Worm (Caenorhabditis elegans) whole organism, L2 larva: Measurements from ENCODE around the gene C09B8.3.

Source experiments
- C34F6.9 ChIP-seq: fragments of 150-350 bp; optimal IDR thresholded peaks from 2 replicates; lab custom pipeline; 2014; ENCODE audit warnings: missing biosample characterization, missing genetic modification characterization
- F13H6.1 ChIP-seq: sonication (generic microtip); optimal IDR thresholded peaks from 2 replicates; lab custom pipeline; 2016; ENCODE audit warnings: missing genetic modification characterization, missing compliant biosample characterization
- R02D3.7 ChIP-seq: fragments of 150-350 bp; optimal IDR thresholded peaks from 2 replicates; lab custom pipeline; 2014; ENCODE audit warnings: missing biosample characterization, missing genetic modification characterization
- Y55F3AM.14 ChIP-seq: fragments of 200-800 bp; sonication (Bioruptor generic); optimal IDR thresholded peaks from 2 replicates; lab custom pipeline; 2018; ENCODE audit warnings: mild to moderate bottlenecking, missing genetic modification characterization, missing compliant biosample characterization
- alr-1 ChIP-seq: fragments of 150-350 bp; optimal IDR thresholded peaks from 2 replicates; lab custom pipeline; 2014; ENCODE audit warnings: missing biosample characterization, missing genetic modification characterization
- aly-2 ChIP-seq: fragments of 150-350 bp; optimal IDR thresholded peaks from 2 replicates; lab custom pipeline; 2014; ENCODE audit warnings: missing biosample characterization, missing genetic modification characterization
- ama-1 ChIP-seq: fragments of 150-350 bp; optimal IDR thresholded peaks from 2 replicates; lab custom pipeline; 2018; ENCODE audit warnings: inconsistent platforms
- blmp-1 ChIP-seq: sonication (generic microtip); optimal IDR thresholded peaks from 2 replicates; lab custom pipeline; 2017; ENCODE audit warnings: missing genetic modification characterization, mild to moderate bottlenecking, missing compliant biosample characterization, antibody characterized with exemption, moderate library complexity; ENCODE audit not compliant: insufficient read depth
- ceh-16 ChIP-seq: fragments of 150-350 bp; optimal IDR thresholded peaks from 2 replicates; lab custom pipeline; 2014; ENCODE audit warnings: missing biosample characterization, missing genetic modification characterization
- ceh-82 ChIP-seq: fragments of 150-350 bp; optimal IDR thresholded peaks from 2 replicates; lab custom pipeline; 2014; ENCODE audit warnings: missing biosample characterization, missing genetic modification characterization
- crh-2 ChIP-seq: sonication (generic microtip); optimal IDR thresholded peaks from 2 replicates; lab custom pipeline; 2017; ENCODE audit warnings: missing biosample characterization, missing genetic modification characterization
- dmd-4 ChIP-seq: sonication (generic microtip); optimal IDR thresholded peaks from 2 replicates; lab custom pipeline; 2017; ENCODE audit warnings: missing biosample characterization, missing genetic modification characterization
- egl-27 ChIP-seq: sonication (generic microtip); optimal IDR thresholded peaks from 3 replicates; lab custom pipeline; 2017; ENCODE audit warnings: missing biosample characterization, missing genetic modification reagents, missing genetic modification characterization
- elt-1 ChIP-seq: fragments of 150-350 bp; optimal IDR thresholded peaks from 2 replicates; lab custom pipeline; 2014; ENCODE audit warnings: missing biosample characterization, missing genetic modification characterization
- fos-1 ChIP-seq: fragments of 150-350 bp; optimal IDR thresholded peaks from 2 replicates; lab custom pipeline; 2014; ENCODE audit warnings: missing biosample characterization, missing genetic modification characterization
- gmeb-1 ChIP-seq: fragments of 150-350 bp; optimal IDR thresholded peaks from 2 replicates; lab custom pipeline; 2014; ENCODE audit warnings: missing biosample characterization, missing genetic modification characterization
- lin-11 ChIP-seq: fragments of 150-350 bp; sonication (generic microtip); optimal IDR thresholded peaks from 2 replicates; lab custom pipeline; 2014; ENCODE audit warnings: missing biosample characterization, missing genetic modification characterization, inconsistent platforms, mixed read lengths
- lin-13 ChIP-seq: fragments of 150-350 bp; optimal IDR thresholded peaks from 2 replicates; lab custom pipeline; 2014; ENCODE audit warnings: missing biosample characterization, missing genetic modification reagents, missing genetic modification characterization
- lin-39 ChIP-seq: fragments of 150-350 bp; optimal IDR thresholded peaks from 2 replicates; lab custom pipeline; 2014; ENCODE audit warnings: missing biosample characterization, missing genetic modification reagents, missing genetic modification characterization
- lsy-2 ChIP-seq, 2 experiments: fragments of 150-350 bp in 1 of 2; sonication (generic microtip) in 1 of 2; optimal IDR thresholded peaks; 2 replicates each; lab custom pipeline; 2014 to 2017; ENCODE audit warnings: missing biosample characterization in 2 of 2, missing genetic modification characterization in 2 of 2
- mab-5 ChIP-seq: fragments of 150-350 bp; optimal IDR thresholded peaks from 2 replicates; lab custom pipeline; 2014; ENCODE audit warnings: missing biosample characterization, missing genetic modification characterization
- mbf-1 ChIP-seq: sonication (generic microtip); optimal IDR thresholded peaks from 2 replicates; lab custom pipeline; 2017; ENCODE audit warnings: missing biosample characterization, missing genetic modification characterization
- mdl-1 ChIP-seq, 2 experiments: fragments of 150-350 bp in 1 of 2; sonication (generic microtip) in 1 of 2; optimal IDR thresholded peaks; 2 replicates each; lab custom pipeline; 2017; ENCODE audit warnings: missing biosample characterization in 2 of 2, missing genetic modification characterization in 2 of 2
- nhr-10 ChIP-seq: sonication (generic microtip); optimal IDR thresholded peaks from 2 replicates; lab custom pipeline; 2017; ENCODE audit warnings: missing biosample characterization, missing genetic modification characterization
- nhr-12 ChIP-seq: fragments of 150-350 bp; optimal IDR thresholded peaks from 2 replicates; lab custom pipeline; 2014; ENCODE audit warnings: missing biosample characterization, missing genetic modification characterization
- nhr-129 ChIP-seq: fragments of 150-350 bp; optimal IDR thresholded peaks from 2 replicates; lab custom pipeline; 2014; ENCODE audit warnings: missing biosample characterization, missing genetic modification characterization
- nhr-21 ChIP-seq: fragments of 150-350 bp; optimal IDR thresholded peaks from 2 replicates; lab custom pipeline; 2014; ENCODE audit warnings: missing biosample characterization, missing genetic modification characterization
- nhr-23 ChIP-seq: fragments of 150-350 bp; optimal IDR thresholded peaks from 2 replicates; lab custom pipeline; 2014; ENCODE audit warnings: missing biosample characterization, missing genetic modification reagents, missing genetic modification characterization
- nhr-237 ChIP-seq: fragments of 150-350 bp; optimal IDR thresholded peaks from 2 replicates; lab custom pipeline; 2014; ENCODE audit warnings: missing biosample characterization, missing genetic modification characterization
- nhr-25 ChIP-seq: fragments of 150-350 bp; sonication (generic microtip); optimal IDR thresholded peaks from 3 replicates; lab custom pipeline; 2014; ENCODE audit warnings: missing biosample characterization, missing genetic modification characterization
- nhr-6 ChIP-seq: fragments of 150-350 bp; optimal IDR thresholded peaks from 2 replicates; lab custom pipeline; 2014; ENCODE audit warnings: missing biosample characterization, missing genetic modification characterization
- peb-1 ChIP-seq: fragments of 150-350 bp; optimal IDR thresholded peaks from 2 replicates; lab custom pipeline; 2014; ENCODE audit warnings: missing biosample characterization, missing genetic modification characterization
- sem-4 ChIP-seq: fragments of 150-350 bp; optimal IDR thresholded peaks from 2 replicates; lab custom pipeline; 2014; ENCODE audit warnings: missing biosample characterization, missing genetic modification reagents, missing genetic modification characterization
- sma-3 ChIP-seq: sonication (generic microtip); optimal IDR thresholded peaks from 2 replicates; lab custom pipeline; 2016; ENCODE audit warnings: missing genetic modification reagents, missing genetic modification characterization, missing compliant biosample characterization
- sma-9 ChIP-seq, 2 experiments: fragments of 150-350 bp in 1 of 2; sonication (generic microtip) in 1 of 2; optimal IDR thresholded peaks; 2 replicates each; lab custom pipeline; 2014 to 2016; ENCODE audit warnings: missing genetic modification characterization in 2 of 2, mild to moderate bottlenecking in 1 of 2, missing biosample characterization in 1 of 2, missing compliant biosample characterization in 1 of 2, missing genetic modification reagents in 1 of 2, moderate library complexity in 1 of 2
- snpc-4 ChIP-seq: fragments of 150-350 bp; optimal IDR thresholded peaks from 2 replicates; lab custom pipeline; 2014; ENCODE audit warnings: missing biosample characterization, missing genetic modification characterization
- unc-39 ChIP-seq: fragments of 150-350 bp; optimal IDR thresholded peaks from 2 replicates; lab custom pipeline; 2014; ENCODE audit warnings: missing biosample characterization, missing genetic modification characterization
- unc-55 ChIP-seq: fragments of 150-350 bp; sonication (generic microtip); optimal IDR thresholded peaks from 3 replicates; lab custom pipeline; 2014; ENCODE audit warnings: missing biosample characterization, missing genetic modification reagents, missing genetic modification characterization
- unc-62 ChIP-seq: fragments of 150-350 bp; optimal IDR thresholded peaks from 2 replicates; lab custom pipeline; 2014; ENCODE audit warnings: missing biosample characterization, missing genetic modification reagents, missing genetic modification characterization
- zag-1 ChIP-seq: fragments of 150-350 bp; optimal IDR thresholded peaks from 2 replicates; lab custom pipeline; 2014; ENCODE audit warnings: missing biosample characterization, missing genetic modification characterization
- ztf-1 ChIP-seq: fragments of 200-800 bp; sonication (Bioruptor generic); conservative IDR thresholded peaks from 2 replicates; pipeline ENCODE4 v1.3.6; 2022; ENCODE audit warnings: missing genetic modification characterization, missing compliant biosample characterization
- ztf-11 ChIP-seq: sonication (generic microtip); optimal IDR thresholded peaks from 2 replicates; lab custom pipeline; 2017; ENCODE audit warnings: missing biosample characterization, missing genetic modification characterization
- ztf-4 ChIP-seq: fragments of 150-350 bp; optimal IDR thresholded peaks from 2 replicates; lab custom pipeline; 2014; ENCODE audit warnings: missing biosample characterization, missing genetic modification characterization

Gene C09B8.3

DNA sequence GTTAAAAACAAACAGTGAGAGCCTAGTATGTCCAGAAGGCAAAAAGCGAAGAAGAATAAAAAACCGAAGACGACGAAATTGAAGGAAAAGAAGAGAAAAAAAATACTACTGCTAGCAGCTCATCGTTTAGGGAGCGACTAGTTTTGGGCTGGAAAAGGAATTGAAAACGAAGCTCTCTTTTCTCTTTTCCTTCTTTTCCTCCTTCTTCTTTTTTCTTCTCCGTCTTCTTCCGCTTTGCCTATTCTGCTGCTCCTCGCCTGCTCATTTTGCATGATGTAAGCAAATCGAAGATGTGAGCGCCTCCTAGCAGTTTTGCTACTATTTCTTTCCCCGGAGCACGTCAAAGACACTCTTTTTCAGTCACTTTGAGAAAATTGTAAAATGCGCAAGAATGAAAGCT lies 28.8 kb downstream of the C09B8.3 start:
- TF ChIP-seq ceh-16 (tag; lab: Kevin White, UChicago) (no peak), lsy-2 (tag; optimal IDR thresholded peaks at IDR 0.05; lab: Kevin White, UChicago) (peak in 1 of 2 experiments; percentile 10), nhr-23 (tag; lab: Kevin White, UChicago) (no peak), dmd-4 (tag; lab: Kevin White, UChicago) (no peak), peb-1 (tag; lab: Kevin White, UChicago) (no peak), mdl-1 (tag; optimal IDR thresholded peaks at IDR 0.05; lab: Kevin White, UChicago) (no peak), C34F6.9 (tag; lab: Kevin White, UChicago) (peak; percentile 40), egl-27 (tag; lab: Kevin White, UChicago) (no peak), nhr-10 (tag; lab: Kevin White, UChicago) (no peak), mab-5 (tag; lab: Kevin White, UChicago) (no peak), unc-55 (GFP tag; lab: Kevin White, UChicago) (peak; percentile 49), alr-1 (tag; lab: Kevin White, UChicago) (no peak), crh-2 (peak; percentile 22), sma-3 (GFP tag; lab: Kevin White, UChicago) (no peak), F13H6.1 (tag; lab: Kevin White, UChicago) (no peak), ztf-11 (tag; lab: Kevin White, UChicago) (no peak), mbf-1 (no peak), ztf-1 (GFP tag; lab: Robert Waterston, UW) (no peak), sem-4 (no peak), lin-13 (GFP tag; lab: Kevin White, UChicago) (no peak), sma-9 (GFP tag; optimal IDR thresholded peaks at IDR 0.05; lab: Kevin White, UChicago) (no peak), sma-9 (tag; optimal IDR thresholded peaks at IDR 0.05; lab: Kevin White, UChicago) (no peak), R02D3.7 (tag; lab: Kevin White, UChicago) (no peak), nhr-6 (tag; lab: Kevin White, UChicago) (no peak), nhr-21 (no peak), blmp-1 (tag; lab: Kevin White, UChicago) (no peak), aly-2 (no peak), Y55F3AM.14 (no peak), nhr-129 (tag; lab: Kevin White, UChicago) (no peak), unc-39 (no peak), zag-1 (no peak), nhr-237 (no peak), snpc-4 (no peak), unc-62 (no peak), nhr-12 (tag; lab: Kevin White, UChicago) (no peak), lin-39 (tag; lab: Kevin White, UChicago) (no peak)

DNA sequence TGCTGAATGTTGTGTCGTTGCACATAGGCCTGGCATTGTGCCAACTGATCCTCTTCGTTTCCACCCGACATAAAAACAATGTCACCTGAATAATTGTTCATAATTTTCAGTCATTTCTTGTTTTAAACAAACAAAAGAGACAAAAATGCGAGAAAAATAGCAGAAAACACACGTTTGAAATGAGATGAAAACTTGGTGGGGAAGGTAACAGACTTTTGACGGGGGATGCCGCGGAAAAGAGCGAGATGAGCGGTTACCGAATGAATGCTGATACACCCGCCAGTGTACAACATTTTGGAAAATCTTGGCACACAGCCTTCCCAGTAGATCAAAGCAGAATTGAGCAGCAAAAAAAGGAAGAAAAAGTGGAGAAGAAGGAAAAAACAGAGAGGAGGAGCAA lies 32.7 kb downstream of the C09B8.3 start, which contains the start of gene kin-2:
Gene kin-2 (minus strand): TSS at position 101 of the 400 bp plus-strand sequence.
- no peak for TF ChIP-seq ceh-82 (tag; lab: Kevin White, UChicago)
- TF ChIP-seq lin-11, result no peak
- no peak for TF ChIP-seq unc-62
- TF ChIP-seq nhr-21, result no peak
- no peak for TF ChIP-seq gmeb-1
- no peak for TF ChIP-seq lin-39 (tag; lab: Kevin White, UChicago)
- TF ChIP-seq elt-1 (tag; lab: Kevin White, UChicago), result no peak
- TF ChIP-seq blmp-1 (tag; lab: Kevin White, UChicago), result no peak
- TF ChIP-seq C34F6.9 (tag; lab: Kevin White, UChicago), result no peak
- no peak for TF ChIP-seq fos-1 (tag; lab: Kevin White, UChicago)
- no peak for TF ChIP-seq ama-1
- no peak for TF ChIP-seq nhr-6 (tag; lab: Kevin White, UChicago)
- no peak for TF ChIP-seq ztf-4 (tag; lab: Kevin White, UChicago)
- TF ChIP-seq lsy-2 (tag; optimal IDR thresholded peaks at IDR 0.05; lab: Kevin White, UChicago), result no peak
- no peak for TF ChIP-seq dmd-4 (tag; lab: Kevin White, UChicago)
- no peak for TF ChIP-seq nhr-12 (tag; lab: Kevin White, UChicago)
- no peak for TF ChIP-seq nhr-25 (tag; lab: Kevin White, UChicago)
- no peak for TF ChIP-seq mbf-1
